Fruit fly (Drosophila melanogaster) whole organism, embryonic: ENCODE data around the gene sea.

Source experiments
- Abd-B ChIP-seq: fragments of 200-800 bp; sonication (Bioruptor generic); optimal IDR thresholded peaks from 2 replicates; lab custom pipeline; 2018; ENCODE audit warnings: missing biosample characterization, mild to moderate bottlenecking, missing genetic modification characterization, moderate library complexity
- Ada2b ChIP-seq: fragments of 200-800 bp; sonication (Bioruptor generic); IDR thresholded peaks from 2 replicates; pipeline ENCODE4 v1.3.6; 2022; ENCODE audit warnings: missing biosample characterization, missing genetic modification characterization
- B-H1 ChIP-seq: fragments of 200-800 bp; sonication (Bioruptor generic); IDR thresholded peaks from 3 replicates; pipeline ENCODE4 v1.3.6; 2022; ENCODE audit warnings: missing biosample characterization, missing genetic modification characterization
- CG10543 ChIP-seq: fragments of 200-800 bp; sonication (Bioruptor generic); optimal IDR thresholded peaks from 3 replicates; lab custom pipeline; 2017; ENCODE audit warnings: missing biosample characterization, mild to moderate bottlenecking, missing genetic modification characterization, moderate library complexity
- CG11085 ChIP-seq: fragments of 200-800 bp; sonication (Bioruptor generic); IDR thresholded peaks from 2 replicates; pipeline ENCODE4 v1.3.6; 2022; ENCODE audit warnings: missing biosample characterization, missing genetic modification characterization
- CG12219 ChIP-seq: fragments of 200-800 bp; sonication (Bioruptor generic); optimal IDR thresholded peaks from 3 replicates; lab custom pipeline; 2018; ENCODE audit warnings: missing biosample characterization, mild to moderate bottlenecking, missing genetic modification characterization
- CG12659 ChIP-seq: fragments of 200-800 bp; sonication (Bioruptor generic); optimal IDR thresholded peaks from 3 replicates; lab custom pipeline; 2017; ENCODE audit warnings: mild to moderate bottlenecking, missing biosample characterization, missing genetic modification reagents, missing genetic modification characterization
- CG12769 ChIP-seq: fragments of 200-800 bp; sonication (Bioruptor generic); optimal IDR thresholded peaks from 2 replicates; lab custom pipeline; 2019; ENCODE audit warnings: missing biosample characterization, mild to moderate bottlenecking, missing genetic modification characterization, moderate library complexity
- CG12942 ChIP-seq: fragments of 200-800 bp; sonication (Bioruptor generic); optimal IDR thresholded peaks from 3 replicates; lab custom pipeline; 2016; ENCODE audit warnings: missing biosample characterization, missing genetic modification characterization
- CG13123 ChIP-seq: fragments of 200-800 bp; sonication (Bioruptor generic); optimal IDR thresholded peaks from 2 replicates; lab custom pipeline; 2016; ENCODE audit warnings: missing biosample characterization, missing genetic modification characterization
- CG14050 ChIP-seq: fragments of 200-800 bp; sonication (Bioruptor generic); IDR thresholded peaks from 3 replicates; pipeline ENCODE4 v1.3.6; 2022; ENCODE audit warnings: missing biosample characterization, missing genetic modification characterization
- CG14441 ChIP-seq: fragments of 200-800 bp; sonication (Bioruptor generic); IDR thresholded peaks from 2 replicates; pipeline ENCODE4 v1.3.6; 2022; ENCODE audit warnings: missing biosample characterization, missing genetic modification characterization
- CG15514 ChIP-seq: fragments of 200-800 bp; sonication (Bioruptor generic); optimal IDR thresholded peaks from 3 replicates; lab custom pipeline; 2017; ENCODE audit warnings: missing biosample characterization, missing genetic modification characterization, mild to moderate bottlenecking, moderate library complexity, missing genetic modification reagents
- CG17612 ChIP-seq: fragments of 200-800 bp; sonication (Bioruptor generic); IDR thresholded peaks from 2 replicates; pipeline ENCODE4 v1.3.6; 2022; ENCODE audit warnings: missing biosample characterization, missing genetic modification characterization
- CG2875 ChIP-seq: fragments of 200-800 bp; sonication (Bioruptor generic); optimal IDR thresholded peaks from 2 replicates; lab custom pipeline; 2017; ENCODE audit warnings: missing biosample characterization, mild to moderate bottlenecking, missing genetic modification characterization, missing genetic modification reagents
- CG32772 ChIP-seq: fragments of 200-800 bp; sonication (Bioruptor generic); IDR thresholded peaks from 2 replicates; pipeline ENCODE4 v1.3.6; 2022; ENCODE audit warnings: missing biosample characterization, missing genetic modification characterization
- CG3995 ChIP-seq: fragments of 200-800 bp; sonication (Bioruptor generic); optimal IDR thresholded peaks from 3 replicates; lab custom pipeline; 2016; ENCODE audit warnings: missing biosample characterization, missing genetic modification characterization
- CG4617 ChIP-seq: fragments of 200-800 bp; sonication (Bioruptor generic); optimal IDR thresholded peaks from 3 replicates; lab custom pipeline; 2016; ENCODE audit warnings: missing biosample characterization, missing genetic modification characterization, borderline replicate concordance
- CG4707 ChIP-seq: fragments of 200-800 bp; sonication (Bioruptor generic); optimal IDR thresholded peaks from 2 replicates; lab custom pipeline; 2018; ENCODE audit warnings: missing biosample characterization, mild to moderate bottlenecking, missing genetic modification characterization, moderate library complexity
- CG8388 ChIP-seq: fragments of 200-800 bp; sonication (Bioruptor generic); optimal IDR thresholded peaks from 2 replicates; lab custom pipeline; 2019; ENCODE audit warnings: missing biosample characterization, mild to moderate bottlenecking, missing genetic modification characterization, moderate library complexity
- CHES-1-like ChIP-seq: fragments of 200-800 bp; sonication (Bioruptor generic); optimal IDR thresholded peaks from 2 replicates; lab custom pipeline; 2016; ENCODE audit warnings: missing biosample characterization, missing genetic modification characterization
- Dip3 ChIP-seq: fragments of 200-800 bp; sonication (Bioruptor generic); optimal IDR thresholded peaks from 3 replicates; lab custom pipeline; 2016; ENCODE audit warnings: missing biosample characterization, missing genetic modification characterization
- Dref ChIP-seq: fragments of 200-800 bp; sonication (Bioruptor generic); IDR thresholded peaks from 2 replicates; pipeline ENCODE4 v1.3.6; 2022; ENCODE audit warnings: missing biosample characterization, missing genetic modification characterization
- E2f2 ChIP-seq: fragments of 200-800 bp; sonication (Bioruptor generic); IDR thresholded peaks from 2 replicates; pipeline ENCODE4 v1.3.6; 2022; ENCODE audit warnings: missing biosample characterization, missing genetic modification characterization
- ERR ChIP-seq: fragments of 200-800 bp; sonication (Bioruptor generic); optimal IDR thresholded peaks from 2 replicates; lab custom pipeline; 2016; ENCODE audit warnings: missing biosample characterization, missing genetic modification characterization
- Ets65A ChIP-seq: fragments of 200-800 bp; sonication (Bioruptor generic); peaks from one replicate; lab custom pipeline; 2016; ENCODE audit warnings: missing biosample characterization, missing genetic modification characterization
- Hr78 ChIP-seq, 2 experiments: fragments of 200-800 bp in 1 of 2; fragments of >200 bp in 1 of 2; sonication (Bioruptor generic) in 1 of 2; optimal IDR thresholded peaks; 2 replicates each; lab custom pipeline; 2017 to 2019; ENCODE audit warnings: missing biosample characterization in 2 of 2, missing genetic modification characterization in 2 of 2, mild to moderate bottlenecking in 1 of 2, moderate library complexity in 1 of 2
- MTF-1 ChIP-seq: fragments of 200-800 bp; sonication (Bioruptor generic); optimal IDR thresholded peaks from 2 replicates; lab custom pipeline; 2018; ENCODE audit warnings: missing biosample characterization, mild to moderate bottlenecking, missing genetic modification characterization, borderline replicate concordance
- Opbp ChIP-seq: fragments of 200-800 bp; sonication (Bioruptor generic); IDR thresholded peaks from 3 replicates; pipeline ENCODE4 v1.3.6; 2022; ENCODE audit warnings: missing biosample characterization, missing genetic modification characterization; ENCODE audit not compliant: partially characterized antibody
- Poxn ChIP-seq: fragments of 200-800 bp; sonication (Bioruptor generic); IDR thresholded peaks from 2 replicates; pipeline ENCODE4 v1.3.6; 2022; ENCODE audit warnings: missing biosample characterization, missing genetic modification characterization
- Ravus ChIP-seq: fragments of 200-800 bp; sonication (Bioruptor generic); IDR thresholded peaks from 2 replicates; pipeline ENCODE4 v1.3.6; 2022; ENCODE audit warnings: missing biosample characterization, missing genetic modification characterization
- Scr ChIP-seq: fragments of 200-800 bp; sonication (Bioruptor generic); IDR thresholded peaks from 2 replicates; pipeline ENCODE4 v1.3.6; 2022; ENCODE audit warnings: missing biosample characterization, missing genetic modification characterization; ENCODE audit not compliant: partially characterized antibody
- TFAM ChIP-seq: fragments of 200-800 bp; sonication (Bioruptor generic); optimal IDR thresholded peaks from 2 replicates; lab custom pipeline; 2017; ENCODE audit warnings: missing biosample characterization, missing genetic modification characterization, inconsistent platforms
- YL-1 ChIP-seq: fragments of 200-800 bp; sonication (Bioruptor generic); optimal IDR thresholded peaks from 3 replicates; lab custom pipeline; 2017; ENCODE audit warnings: missing biosample characterization, mild to moderate bottlenecking, missing genetic modification characterization
- al ChIP-seq: fragments of 200-800 bp; sonication (Bioruptor generic); IDR thresholded peaks from 2 replicates; pipeline ENCODE4 v1.3.6; 2022; ENCODE audit warnings: missing biosample characterization, missing genetic modification characterization
- ato ChIP-seq: fragments of 200-800 bp; sonication (Bioruptor generic); IDR thresholded peaks from 2 replicates; pipeline ENCODE4 v1.3.6; 2022; ENCODE audit warnings: missing biosample characterization, missing genetic modification characterization; ENCODE audit not compliant: partially characterized antibody
- caup ChIP-seq: fragments of 200-800 bp; sonication (Bioruptor generic); optimal IDR thresholded peaks from 3 replicates; lab custom pipeline; 2017; ENCODE audit warnings: missing biosample characterization, mild to moderate bottlenecking, missing genetic modification characterization, moderate library complexity; ENCODE audit not compliant: severe bottlenecking
- chinmo ChIP-seq: fragments of 200-800 bp; sonication (Bioruptor generic); IDR thresholded peaks from 4 replicates; pipeline ENCODE4 v1.3.6; 2022; ENCODE audit warnings: missing biosample characterization, missing genetic modification characterization; ENCODE audit not compliant: partially characterized antibody
- dysf ChIP-seq: fragments of 200-800 bp; sonication (Bioruptor generic); IDR thresholded peaks from 3 replicates; pipeline ENCODE4 v1.3.6; 2022; ENCODE audit warnings: missing biosample characterization, missing genetic modification characterization
- ewg ChIP-seq: fragments of 200-800 bp; sonication (Bioruptor generic); optimal IDR thresholded peaks from 3 replicates; lab custom pipeline; 2017; ENCODE audit warnings: mild to moderate bottlenecking, missing biosample characterization, missing genetic modification reagents, missing genetic modification characterization
- gt ChIP-seq: fragments of 200-800 bp; sonication (Bioruptor generic); IDR thresholded peaks from 2 replicates; pipeline ENCODE4 v1.3.6; 2022; ENCODE audit warnings: missing biosample characterization, missing genetic modification characterization
- kah ChIP-seq: fragments of 200-800 bp; sonication (Bioruptor generic); optimal IDR thresholded peaks from 2 replicates; lab custom pipeline; 2018; ENCODE audit warnings: missing biosample characterization, mild to moderate bottlenecking, missing genetic modification characterization
- knrl ChIP-seq: fragments of 200-800 bp; sonication (Bioruptor generic); IDR thresholded peaks from 3 replicates; pipeline ENCODE4 v1.3.6; 2022; ENCODE audit warnings: missing biosample characterization, missing genetic modification characterization; ENCODE audit not compliant: partially characterized antibody
- nmo ChIP-seq: fragments of 200-800 bp; sonication (Bioruptor generic); optimal IDR thresholded peaks from 2 replicates; lab custom pipeline; 2018; ENCODE audit warnings: missing biosample characterization, mild to moderate bottlenecking, missing genetic modification characterization, moderate library complexity
- pfk ChIP-seq: fragments of 200-800 bp; sonication (Bioruptor generic); optimal IDR thresholded peaks from 2 replicates; lab custom pipeline; 2018; ENCODE audit warnings: missing biosample characterization, mild to moderate bottlenecking, missing genetic modification characterization, moderate library complexity
- sd ChIP-seq: fragments of 200-800 bp; sonication (Bioruptor generic); optimal IDR thresholded peaks from 3 replicates; lab custom pipeline; 2018; ENCODE audit warnings: missing biosample characterization, mild to moderate bottlenecking, missing genetic modification characterization, moderate library complexity
- sisA ChIP-seq: fragments of 200-800 bp; sonication (Bioruptor generic); IDR thresholded peaks from 2 replicates; pipeline ENCODE4 v1.3.6; 2022; ENCODE audit warnings: missing biosample characterization, missing genetic modification characterization
- sob ChIP-seq: fragments of 200-800 bp; sonication (Bioruptor generic); IDR thresholded peaks from 2 replicates; pipeline ENCODE4 v1.3.6; 2022; ENCODE audit warnings: missing biosample characterization, missing genetic modification characterization
- sr ChIP-seq: fragments of 200-800 bp; sonication (Bioruptor generic); IDR thresholded peaks from 3 replicates; pipeline ENCODE4 v1.3.6; 2022; ENCODE audit warnings: missing biosample characterization, missing genetic modification characterization

sea gene

DNA sequence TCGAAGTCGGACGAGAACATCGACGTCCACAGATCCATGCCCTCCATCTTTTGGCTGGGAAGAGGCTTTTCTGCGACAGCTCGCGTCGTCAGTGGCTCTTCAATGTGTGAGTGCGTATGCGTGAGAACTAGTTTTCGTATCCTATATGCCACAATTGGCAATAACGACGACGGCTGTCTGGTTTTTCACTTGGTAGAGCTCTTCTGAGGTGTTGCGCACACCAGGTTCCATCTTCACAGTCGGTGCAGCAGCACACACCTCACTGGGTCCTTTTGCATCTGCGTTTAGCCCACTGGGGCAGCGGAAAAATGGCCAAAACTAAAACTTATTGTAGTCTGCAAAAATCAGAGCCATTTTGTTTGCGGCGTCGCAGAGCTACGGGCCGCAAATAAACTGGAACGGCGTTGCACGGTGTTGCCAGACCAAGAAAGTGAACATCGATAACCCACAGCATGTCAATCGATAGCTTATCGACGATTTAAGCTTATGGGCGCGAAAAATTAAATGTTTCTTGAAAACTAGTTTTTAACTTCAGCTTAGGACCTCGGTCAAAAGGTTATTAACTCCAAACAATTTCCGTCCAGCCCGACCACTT is 23.0 kb upstream of the sea start, which contains the start of gene CG6791 (continued):
- no peak for TF ChIP-seq Abd-B
- TF ChIP-seq sisA (GFP tag; lab: Robert Waterston, UW): no peak
- TF ChIP-seq CG4707: no peak
- peak; percentile 15 for TF ChIP-seq ewg (GFP tag; lab: Kevin White, UChicago)
- TF ChIP-seq TFAM (GFP tag; lab: Kevin White, UChicago): no peak
- no peak for TF ChIP-seq CG2875 (GFP tag; lab: Kevin White, UChicago)
- no peak for TF ChIP-seq pfk (GFP tag; lab: Kevin White, UChicago)
- peak; percentile 16 for TF ChIP-seq nmo (GFP tag; lab: Kevin White, UChicago)
- TF ChIP-seq sr (GFP tag; lab: Robert Waterston, UW): no peak
- TF ChIP-seq CG12219: no peak
- no peak for TF ChIP-seq B-H1 (GFP tag; lab: Robert Waterston, UW)
- peak; percentile 43 for TF ChIP-seq CG12659 (GFP tag; lab: Kevin White, UChicago)
- TF ChIP-seq dysf (GFP tag; lab: Robert Waterston, UW): no peak
- peak; percentile 92 for TF ChIP-seq YL-1
- no peak for TF ChIP-seq al (GFP tag; lab: Robert Waterston, UW)
- peak; percentile 84 for TF ChIP-seq Scr (GFP tag; lab: Robert Waterston, UW)
- no peak for TF ChIP-seq CG32772 (GFP tag; lab: Robert Waterston, UW)
- no peak for TF ChIP-seq CG12769 (tag; lab: Kevin White, UChicago)
- no peak for TF ChIP-seq ERR
- TF ChIP-seq chinmo: peak; percentile 84; the same call in 3 of the 4 replicates
- no peak for TF ChIP-seq CG14050 (GFP tag; lab: Robert Waterston, UW)
- TF ChIP-seq sob (GFP tag; lab: Robert Waterston, UW): no peak
- no peak for TF ChIP-seq gt (GFP tag; lab: Robert Waterston, UW)
- no peak for TF ChIP-seq Ets65A (GFP tag; lab: Kevin White, UChicago)
- no peak for TF ChIP-seq sd (tag; lab: Kevin White, UChicago)
- no peak for TF ChIP-seq CG11085
- peak; percentile 99 for TF ChIP-seq E2f2 (GFP tag; lab: Robert Waterston, UW)
- TF ChIP-seq Ravus (GFP tag; lab: Robert Waterston, UW): no peak
- no peak for TF ChIP-seq caup (GFP tag; lab: Kevin White, UChicago)
- no peak for TF ChIP-seq Dip3 (GFP tag; lab: Kevin White, UChicago)
- TF ChIP-seq CG4617 (GFP tag; lab: Kevin White, UChicago): peak; percentile 72
- no peak for TF ChIP-seq MTF-1
- no peak for TF ChIP-seq kah (GFP tag; lab: Kevin White, UChicago)
- no peak for TF ChIP-seq Poxn
- no peak for TF ChIP-seq CG14441
- TF ChIP-seq CG15514 (GFP tag; lab: Kevin White, UChicago): peak; percentile 57
- no peak for TF ChIP-seq CG12942 (GFP tag; lab: Kevin White, UChicago)
- peak; percentile 86; the same call in 2 of the 3 replicates for TF ChIP-seq Opbp (GFP tag; lab: Robert Waterston, UW)
- TF ChIP-seq CG3995 (GFP tag; lab: Kevin White, UChicago): no peak
- no peak for TF ChIP-seq CG8388 (GFP tag; lab: Kevin White, UChicago)
- TF ChIP-seq Hr78 (GFP tag; optimal IDR thresholded peaks at IDR 0.05; lab: Kevin White, UChicago): no peak
- no peak for TF ChIP-seq CG17612 (GFP tag; lab: Robert Waterston, UW)
- no peak for TF ChIP-seq Ada2b (GFP tag; lab: Robert Waterston, UW)
- peak; percentile 83 for TF ChIP-seq knrl (GFP tag; lab: Robert Waterston, UW)
- peak; percentile 96 for TF ChIP-seq Dref
- TF ChIP-seq CG10543 (GFP tag; lab: Kevin White, UChicago): no peak
- no peak for TF ChIP-seq CG13123 (GFP tag; lab: Kevin White, UChicago)
- peak; percentile 4 for TF ChIP-seq CHES-1-like (GFP tag; lab: Kevin White, UChicago)
- TF ChIP-seq ato (GFP tag; lab: Robert Waterston, UW): peak; percentile 85
